Fruit fly (Drosophila melanogaster) whole organism, embryonic: ENCODE measurements around the gene Glyat.

Source experiments
- Antp ChIP-seq: fragments of 200-800 bp; sonication (Bioruptor generic); optimal IDR thresholded peaks from 3 replicates; lab custom pipeline; 2016; ENCODE audit warnings: missing biosample characterization, missing genetic modification characterization
- Asciz ChIP-seq: fragments of 200-800 bp; sonication (Bioruptor generic); optimal IDR thresholded peaks from 2 replicates; lab custom pipeline; 2017; ENCODE audit warnings: missing biosample characterization, mild to moderate bottlenecking, missing genetic modification characterization, missing genetic modification reagents
- CG11085 ChIP-seq: fragments of 200-800 bp; sonication (Bioruptor generic); IDR thresholded peaks from 2 replicates; pipeline ENCODE4 v1.3.6; 2022; ENCODE audit warnings: missing biosample characterization, missing genetic modification characterization
- CG11456 ChIP-seq: fragments of 200-800 bp; sonication (Bioruptor generic); IDR thresholded peaks from 3 replicates; pipeline ENCODE4 v1.3.6; 2022; ENCODE audit warnings: missing biosample characterization, missing genetic modification characterization
- CG11695 ChIP-seq: fragments of 200-800 bp; sonication (Bioruptor generic); IDR thresholded peaks from 3 replicates; pipeline ENCODE4 v1.3.6; 2022; ENCODE audit warnings: missing biosample characterization, missing genetic modification characterization
- CG11696 ChIP-seq: fragments of 200-800 bp; sonication (Bioruptor generic); IDR thresholded peaks from 2 replicates; pipeline ENCODE4 v1.3.6; 2022; ENCODE audit warnings: missing biosample characterization, missing genetic modification characterization
- CG11723 ChIP-seq: fragments of 200-800 bp; sonication (Bioruptor generic); optimal IDR thresholded peaks from 2 replicates; lab custom pipeline; 2017; ENCODE audit warnings: missing biosample characterization, mild to moderate bottlenecking, missing genetic modification characterization
- CG12104 ChIP-seq: fragments of 200-800 bp; sonication (Bioruptor generic); optimal IDR thresholded peaks from 3 replicates; lab custom pipeline; 2016; ENCODE audit warnings: missing biosample characterization, missing genetic modification characterization
- CG12942 ChIP-seq: fragments of 200-800 bp; sonication (Bioruptor generic); optimal IDR thresholded peaks from 3 replicates; lab custom pipeline; 2016; ENCODE audit warnings: missing biosample characterization, missing genetic modification characterization
- CG13424 ChIP-seq: fragments of 200-800 bp; sonication (Bioruptor generic); optimal IDR thresholded peaks from 2 replicates; lab custom pipeline; 2019; ENCODE audit warnings: missing biosample characterization, mild to moderate bottlenecking, missing genetic modification characterization, moderate library complexity
- CG13624 ChIP-seq: fragments of 200-800 bp; sonication (Bioruptor generic); optimal IDR thresholded peaks from 2 replicates; lab custom pipeline; 2016; ENCODE audit warnings: missing biosample characterization, missing genetic modification characterization
- CG15011 ChIP-seq: fragments of 200-800 bp; sonication (Bioruptor generic); optimal IDR thresholded peaks from 3 replicates; lab custom pipeline; 2018; ENCODE audit warnings: missing biosample characterization, mild to moderate bottlenecking, missing genetic modification characterization
- CG17612 ChIP-seq: fragments of 200-800 bp; sonication (Bioruptor generic); IDR thresholded peaks from 2 replicates; pipeline ENCODE4 v1.3.6; 2022; ENCODE audit warnings: missing biosample characterization, missing genetic modification characterization
- CG18011 ChIP-seq: fragments of 200-800 bp; sonication (Bioruptor generic); optimal IDR thresholded peaks from 2 replicates; lab custom pipeline; 2017; ENCODE audit warnings: missing biosample characterization, missing genetic modification characterization, mild to moderate bottlenecking, moderate library complexity, missing genotype
- CG2129 ChIP-seq: fragments of 200-800 bp; sonication (Bioruptor generic); IDR thresholded peaks from 2 replicates; pipeline ENCODE4 v1.3.6; 2022; ENCODE audit warnings: missing biosample characterization, missing genetic modification characterization; ENCODE audit not compliant: partially characterized antibody
- CG2202 ChIP-seq: fragments of 200-800 bp; sonication (Bioruptor generic); optimal IDR thresholded peaks from 2 replicates; lab custom pipeline; 2018; ENCODE audit warnings: missing biosample characterization, mild to moderate bottlenecking, missing genetic modification characterization
- CG3995 ChIP-seq: fragments of 200-800 bp; sonication (Bioruptor generic); optimal IDR thresholded peaks from 3 replicates; lab custom pipeline; 2016; ENCODE audit warnings: missing biosample characterization, missing genetic modification characterization
- CG4360 ChIP-seq: fragments of 200-800 bp; sonication (Bioruptor generic); IDR thresholded peaks from 2 replicates; pipeline ENCODE4 v1.3.6; 2022; ENCODE audit warnings: missing biosample characterization, missing genetic modification characterization
- CG4707 ChIP-seq: fragments of 200-800 bp; sonication (Bioruptor generic); optimal IDR thresholded peaks from 2 replicates; lab custom pipeline; 2018; ENCODE audit warnings: missing biosample characterization, mild to moderate bottlenecking, missing genetic modification characterization, moderate library complexity
- CG5245 ChIP-seq: fragments of 200-800 bp; sonication (Bioruptor generic); optimal IDR thresholded peaks from 3 replicates; lab custom pipeline; 2016; ENCODE audit warnings: missing biosample characterization, missing genetic modification characterization
- CG5953 ChIP-seq: fragments of 200-800 bp; sonication (Bioruptor generic); IDR thresholded peaks from 2 replicates; pipeline ENCODE4 v1.3.6; 2022; ENCODE audit warnings: missing biosample characterization, missing genetic modification characterization
- CG6254 ChIP-seq: fragments of 200-800 bp; sonication (Bioruptor generic); optimal IDR thresholded peaks from 3 replicates; lab custom pipeline; 2017; ENCODE audit warnings: mild to moderate bottlenecking, missing biosample characterization, missing genetic modification reagents, missing genetic modification characterization
- CG6654 ChIP-seq: fragments of 200-800 bp; sonication (Bioruptor generic); optimal IDR thresholded peaks from 2 replicates; lab custom pipeline; 2017; ENCODE audit warnings: missing biosample characterization, mild to moderate bottlenecking, missing genetic modification characterization
- CG7357 ChIP-seq: fragments of 200-800 bp; sonication (Bioruptor generic); IDR thresholded peaks from 3 replicates; pipeline ENCODE4 v1.3.6; 2022; ENCODE audit warnings: missing biosample characterization, missing genetic modification characterization
- CG9609 ChIP-seq: fragments of 200-800 bp; sonication (Bioruptor generic); optimal IDR thresholded peaks from 3 replicates; lab custom pipeline; 2016; ENCODE audit warnings: missing biosample characterization, missing genetic modification characterization
- Dad ChIP-seq: fragments of 200-800 bp; sonication (Bioruptor generic); optimal IDR thresholded peaks from 3 replicates; lab custom pipeline; 2016; ENCODE audit warnings: missing biosample characterization, missing genetic modification characterization
- Dbx ChIP-seq: fragments of 200-800 bp; sonication (Bioruptor generic); IDR thresholded peaks from 3 replicates; pipeline ENCODE4 v1.3.6; 2022; ENCODE audit warnings: missing biosample characterization, missing genetic modification characterization
- H2.0 ChIP-seq: fragments of 200-800 bp; sonication (Bioruptor generic); IDR thresholded peaks from 2 replicates; pipeline ENCODE4 v1.3.6; 2022; ENCODE audit warnings: missing biosample characterization, missing genetic modification characterization
- HLHmδ ChIP-seq: fragments of 200-800 bp; sonication (Bioruptor generic); optimal IDR thresholded peaks from 2 replicates; lab custom pipeline; 2018; ENCODE audit warnings: missing biosample characterization, mild to moderate bottlenecking, missing genetic modification characterization, moderate library complexity
- Hr51 ChIP-seq, 2 experiments: fragments of 200-800 bp; sonication (Bioruptor generic); optimal IDR thresholded peaks; 2 replicates in 1 of 2; 3 replicates in 1 of 2; lab custom pipeline; 2016 to 2018; ENCODE audit warnings: missing biosample characterization in 2 of 2, missing genetic modification characterization in 2 of 2, mild to moderate bottlenecking in 1 of 2, moderate library complexity in 1 of 2
- MBD-R2 ChIP-seq: fragments of 200-800 bp; sonication (Bioruptor generic); IDR thresholded peaks from 2 replicates; pipeline ENCODE4 v1.3.6; 2022; ENCODE audit warnings: missing biosample characterization, missing genetic modification characterization
- Poxn ChIP-seq: fragments of 200-800 bp; sonication (Bioruptor generic); IDR thresholded peaks from 2 replicates; pipeline ENCODE4 v1.3.6; 2022; ENCODE audit warnings: missing biosample characterization, missing genetic modification characterization
- Side ChIP-seq: fragments of 200-800 bp; sonication (Bioruptor generic); optimal IDR thresholded peaks from 2 replicates; lab custom pipeline; 2016; ENCODE audit warnings: missing biosample characterization, missing genetic modification characterization
- Usf ChIP-seq: fragments of 200-800 bp; sonication (Bioruptor generic); optimal IDR thresholded peaks from 2 replicates; lab custom pipeline; 2017; ENCODE audit warnings: missing genotype, missing biosample characterization, missing genetic modification characterization
- al ChIP-seq: fragments of 200-800 bp; sonication (Bioruptor generic); IDR thresholded peaks from 2 replicates; pipeline ENCODE4 v1.3.6; 2022; ENCODE audit warnings: missing biosample characterization, missing genetic modification characterization
- amos ChIP-seq: fragments of 200-800 bp; sonication (Bioruptor generic); IDR thresholded peaks from 2 replicates; pipeline ENCODE4 v1.3.6; 2022; ENCODE audit warnings: missing biosample characterization, missing genetic modification characterization; ENCODE audit not compliant: partially characterized antibody
- br ChIP-seq: fragments of >200 bp; optimal IDR thresholded peaks from 2 replicates; lab custom pipeline; 2017
- cato ChIP-seq: fragments of 200-800 bp; sonication (Bioruptor generic); optimal IDR thresholded peaks from 2 replicates; lab custom pipeline; 2016; ENCODE audit warnings: missing biosample characterization, missing genetic modification characterization, borderline replicate concordance
- chif ChIP-seq, 2 experiments: fragments of 200-800 bp; sonication (Bioruptor generic); optimal IDR thresholded peaks; 3 replicates each; lab custom pipeline; 2016; ENCODE audit warnings: missing biosample characterization in 2 of 2, missing genetic modification characterization in 2 of 2
- dmrt99B ChIP-seq: fragments of 200-800 bp; sonication (Bioruptor generic); optimal IDR thresholded peaks from 2 replicates; lab custom pipeline; 2018; ENCODE audit warnings: missing biosample characterization, mild to moderate bottlenecking, missing genetic modification characterization, moderate library complexity
- dysf ChIP-seq: fragments of 200-800 bp; sonication (Bioruptor generic); IDR thresholded peaks from 3 replicates; pipeline ENCODE4 v1.3.6; 2022; ENCODE audit warnings: missing biosample characterization, missing genetic modification characterization
- esg ChIP-seq: fragments of 200-800 bp; sonication (Bioruptor generic); conservative IDR thresholded peaks from 2 replicates; pipeline ENCODE4 v1.3.6; 2022; ENCODE audit warnings: missing biosample characterization, missing genetic modification characterization
- otp ChIP-seq: fragments of 200-800 bp; sonication (Bioruptor generic); IDR thresholded peaks from 3 replicates; pipeline ENCODE4, ENCODE4 v1.3.6; 2022; ENCODE audit warnings: missing biosample characterization, missing genetic modification characterization
- pfk ChIP-seq: fragments of 200-800 bp; sonication (Bioruptor generic); optimal IDR thresholded peaks from 2 replicates; lab custom pipeline; 2018; ENCODE audit warnings: missing biosample characterization, mild to moderate bottlenecking, missing genetic modification characterization, moderate library complexity
- rib ChIP-seq: fragments of 200-800 bp; sonication (Bioruptor generic); IDR thresholded peaks from 2 replicates; pipeline ENCODE4 v1.3.6; 2022; ENCODE audit warnings: missing biosample characterization, missing genetic modification characterization
- sens-2 ChIP-seq: fragments of 200-800 bp; sonication (Bioruptor generic); IDR thresholded peaks from 2 replicates; pipeline ENCODE4 v1.3.6; 2022; ENCODE audit warnings: missing biosample characterization, missing genetic modification characterization
- seq ChIP-seq: fragments of 200-800 bp; sonication (Bioruptor generic); IDR thresholded peaks from 2 replicates; pipeline ENCODE4 v1.3.6; 2022; ENCODE audit warnings: missing biosample characterization, missing genetic modification characterization
- stwl ChIP-seq: fragments of 200-800 bp; sonication (Bioruptor generic); optimal IDR thresholded peaks from 3 replicates; lab custom pipeline; 2018; ENCODE audit warnings: missing biosample characterization, mild to moderate bottlenecking, missing genetic modification characterization, moderate library complexity
- sug ChIP-seq: fragments of 200-800 bp; optimal IDR thresholded peaks from 2 replicates; lab custom pipeline; 2019; ENCODE audit warnings: missing biosample characterization, mild to moderate bottlenecking, missing genetic modification characterization, moderate library complexity
- unc-4 ChIP-seq: fragments of 200-800 bp; sonication (Bioruptor generic); IDR thresholded peaks from 2 replicates; pipeline ENCODE4 v1.3.6; 2022; ENCODE audit warnings: missing biosample characterization, missing genetic modification characterization; ENCODE audit not compliant: partially characterized antibody
- zf30C ChIP-seq: fragments of 200-800 bp; sonication (Bioruptor generic); optimal IDR thresholded peaks from 3 replicates; lab custom pipeline; 2018; ENCODE audit warnings: missing biosample characterization, mild to moderate bottlenecking, missing genetic modification characterization

Gene Glyat

dm6 chr2L:7984889-7985514 is 25.4 kb downstream of the Glyat start (continued):
- TF ChIP-seq CG11723 (GFP tag; lab: Kevin White, UChicago): no peak
- TF ChIP-seq unc-4 (GFP tag; lab: Robert Waterston, UW): no peak
- TF ChIP-seq dmrt99B (tag; lab: Kevin White, UChicago): peak; percentile 20
- no peak for TF ChIP-seq H2.0 (GFP tag; lab: Robert Waterston, UW)
- TF ChIP-seq CG12104 (GFP tag; lab: Kevin White, UChicago): no peak
- TF ChIP-seq CG5953 (GFP tag; lab: Robert Waterston, UW): no peak
- TF ChIP-seq chif (GFP tag; optimal IDR thresholded peaks at IDR 0.05; lab: Kevin White, UChicago): no peak
- TF ChIP-seq CG2202 (tag; lab: Kevin White, UChicago): no peak
- no peak for TF ChIP-seq MBD-R2 (GFP tag; lab: Robert Waterston, UW)
- TF ChIP-seq CG17612 (GFP tag; lab: Robert Waterston, UW): no peak
- TF ChIP-seq CG11085: no peak
- TF ChIP-seq Dbx: no peak
- 0 out of 3 replicates have a peak, but pooled peaks have one; percentile 36 for TF ChIP-seq CG11695 (GFP tag; lab: Robert Waterston, UW)
- TF ChIP-seq amos (GFP tag; lab: Robert Waterston, UW): no peak
- TF ChIP-seq CG4360 (GFP tag; lab: Robert Waterston, UW): no peak
- peak in 1 of 2 experiments; percentile 22 for TF ChIP-seq Hr51 (GFP tag; optimal IDR thresholded peaks at IDR 0.05; lab: Kevin White, UChicago)
- peak; percentile 34 for TF ChIP-seq CG13624
- TF ChIP-seq esg (GFP tag; lab: Robert Waterston, UW): no peak
- TF ChIP-seq HLHmδ: no peak
- TF ChIP-seq al: no peak
- TF ChIP-seq CG9609 (GFP tag; lab: Kevin White, UChicago): no peak
- TF ChIP-seq Asciz (GFP tag; lab: Kevin White, UChicago): no peak
- TF ChIP-seq CG6654 (GFP tag; lab: Kevin White, UChicago): no peak
- no peak for TF ChIP-seq cato (GFP tag; lab: Kevin White, UChicago)
- TF ChIP-seq CG18011 (GFP tag; lab: Kevin White, UChicago): no peak
- TF ChIP-seq dysf (GFP tag; lab: Robert Waterston, UW): no peak
- no peak for TF ChIP-seq seq (GFP tag; lab: Robert Waterston, UW)
- no peak for TF ChIP-seq rib (GFP tag; lab: Robert Waterston, UW)
- TF ChIP-seq Antp (GFP tag; lab: Kevin White, UChicago): no peak
- no peak for TF ChIP-seq CG7357
- no peak for TF ChIP-seq CG15011 (GFP tag; lab: Kevin White, UChicago)
- no peak for TF ChIP-seq pfk (GFP tag; lab: Kevin White, UChicago)
- no peak for TF ChIP-seq CG4707
- no peak for TF ChIP-seq CG11696 (GFP tag; lab: Robert Waterston, UW)
- TF ChIP-seq CG3995: no peak
- TF ChIP-seq stwl (tag; lab: Kevin White, UChicago): no peak
- TF ChIP-seq Dad (GFP tag; lab: Kevin White, UChicago): no peak
- no peak for TF ChIP-seq Usf (GFP tag; lab: Kevin White, UChicago)
- TF ChIP-seq CG2129 (GFP tag; lab: Robert Waterston, UW): no peak
- TF ChIP-seq otp (GFP tag; lab: Robert Waterston, UW): no peak
- TF ChIP-seq sug (tag; lab: Kevin White, UChicago): no peak
- TF ChIP-seq CG13424: peak; percentile 5
- no peak for TF ChIP-seq Poxn (GFP tag; lab: Robert Waterston, UW)
- TF ChIP-seq sens-2 (GFP tag; lab: Robert Waterston, UW): no peak
- TF ChIP-seq CG12942: no peak
- no peak for TF ChIP-seq CG5245
- no peak for TF ChIP-seq Side (GFP tag; lab: Kevin White, UChicago)
- no peak for TF ChIP-seq CG11456 (GFP tag; lab: Robert Waterston, UW)
- TF ChIP-seq zf30C: no peak
- TF ChIP-seq br: no peak
- no peak for TF ChIP-seq CG6254 (GFP tag; lab: Kevin White, UChicago)
